Worm (Caenorhabditis elegans) whole organism, young adult: ENCODE results near the gene zig-8.

Experiments
- B0019.2 ChIP-seq: fragments of 200-800 bp; sonication (Bioruptor generic); conservative IDR thresholded peaks from 2 replicates; pipeline ENCODE4 v1.3.6; 2022; ENCODE audit warnings: missing genetic modification reagents, missing genetic modification characterization, missing compliant biosample characterization
- B0336.3 ChIP-seq: fragments of 200-800 bp; sonication (Bioruptor generic); IDR thresholded peaks from 2 replicates; pipeline ENCODE4 v1.3.6; 2022; ENCODE audit warnings: missing genetic modification characterization, missing compliant biosample characterization
- C06A6.2 ChIP-seq: fragments of 200-800 bp; sonication (Bioruptor generic); conservative IDR thresholded peaks from 2 replicates; pipeline ENCODE4 v1.3.6; 2022; ENCODE audit warnings: missing genetic modification characterization, missing compliant biosample characterization
- D2030.7 ChIP-seq: fragments of 200-800 bp; sonication (Bioruptor generic); IDR thresholded peaks from 2 replicates; pipeline ENCODE4 v1.3.6; 2022; ENCODE audit warnings: missing genetic modification reagents, missing genetic modification characterization, missing compliant biosample characterization
- F22D6.2 ChIP-seq: sonication (generic microtip); optimal IDR thresholded peaks from 2 replicates; lab custom pipeline; 2016; ENCODE audit warnings: mild to moderate bottlenecking, missing genetic modification characterization, missing compliant biosample characterization
- F49E8.2 ChIP-seq: sonication (generic microtip); optimal IDR thresholded peaks from 3 replicates; lab custom pipeline; 2017; ENCODE audit warnings: missing genetic modification characterization, mild to moderate bottlenecking, missing compliant biosample characterization, antibody characterized with exemption, moderate library complexity; ENCODE audit not compliant: insufficient read depth
- T07F8.4 ChIP-seq: sonication (generic microtip); optimal IDR thresholded peaks from 2 replicates; lab custom pipeline; 2016; ENCODE audit warnings: mild to moderate bottlenecking, missing genetic modification characterization, moderate library complexity, missing compliant biosample characterization
- T26A5.8 ChIP-seq: sonication (generic microtip); optimal IDR thresholded peaks from 2 replicates; lab custom pipeline; 2016; ENCODE audit warnings: missing genetic modification characterization, missing compliant biosample characterization
- Y53G8AR.9 ChIP-seq: fragments of 200-800 bp; sonication (Bioruptor generic); conservative IDR thresholded peaks from 2 replicates; pipeline ENCODE4 v1.3.6; 2022; ENCODE audit warnings: missing genetic modification reagents, missing genetic modification characterization, missing compliant biosample characterization
- Y56A3A.18 ChIP-seq: fragments of 200-800 bp; sonication (Bioruptor generic); IDR thresholded peaks from 2 replicates; pipeline ENCODE4 v1.3.6; 2022; ENCODE audit warnings: missing genetic modification reagents, missing genetic modification characterization, missing compliant biosample characterization
- Y95B8A.8 ChIP-seq: fragments of 200-800 bp; sonication (Bioruptor generic); IDR thresholded peaks from 2 replicates; pipeline ENCODE4 v1.3.6; 2022; ENCODE audit warnings: missing genetic modification reagents, missing genetic modification characterization, missing compliant biosample characterization
- ZK185.1 ChIP-seq: sonication (generic microtip); optimal IDR thresholded peaks from 2 replicates; lab custom pipeline; 2016; ENCODE audit warnings: mild to moderate bottlenecking, missing genetic modification characterization, missing compliant biosample characterization; ENCODE audit not compliant: poor library complexity, severe bottlenecking
- akir-1 ChIP-seq: fragments of 200-800 bp; sonication (Bioruptor generic); optimal IDR thresholded peaks from 2 replicates; lab custom pipeline; 2018; ENCODE audit warnings: mild to moderate bottlenecking, missing genetic modification characterization, moderate library complexity, missing compliant biosample characterization
- attf-3 ChIP-seq: fragments of 200-800 bp; sonication (Bioruptor generic); conservative IDR thresholded peaks from 2 replicates; pipeline ENCODE4 v1.3.6; 2022; ENCODE audit warnings: missing genetic modification reagents, missing genetic modification characterization, missing compliant biosample characterization
- cebp-1 ChIP-seq, 2 experiments: fragments of 200-800 bp in 1 of 2; sonication (Bioruptor generic) in 1 of 2; sonication (generic microtip) in 1 of 2; IDR thresholded peaks in 1 of 2; optimal IDR thresholded peaks in 1 of 2; 2 replicates each; pipeline versions ENCODE4 v1.3.6 to Lab custom; 2017 to 2022; ENCODE audit warnings: missing compliant biosample characterization in 2 of 2, missing genetic modification characterization in 2 of 2, mild to moderate bottlenecking in 1 of 2, missing genetic modification reagents in 1 of 2, moderate library complexity in 1 of 2
- ceh-27 ChIP-seq: fragments of 200-800 bp; sonication (Bioruptor generic); optimal IDR thresholded peaks from 2 replicates; lab custom pipeline; 2018; ENCODE audit warnings: mild to moderate bottlenecking, missing genetic modification characterization, moderate library complexity, missing compliant biosample characterization
- ceh-79 ChIP-seq: sonication (generic microtip); optimal IDR thresholded peaks from 2 replicates; lab custom pipeline; 2017; ENCODE audit warnings: mild to moderate bottlenecking, missing genetic modification characterization, missing compliant biosample characterization
- efl-1 ChIP-seq: fragments of 150-350 bp; optimal IDR thresholded peaks from 2 replicates; lab custom pipeline; 2014; ENCODE audit warnings: missing biosample characterization, missing genetic modification reagents, missing genetic modification characterization
- egrh-3 ChIP-seq: fragments of 200-800 bp; sonication (Bioruptor generic); IDR thresholded peaks from 2 replicates; pipeline ENCODE4 v1.3.6; 2022; ENCODE audit warnings: missing genetic modification reagents, missing genetic modification characterization, missing compliant biosample characterization
- hmg-1.2 ChIP-seq: fragments of 200-800 bp; sonication (Bioruptor generic); IDR thresholded peaks from 2 replicates; pipeline ENCODE4 v1.3.6; 2022; ENCODE audit warnings: missing genetic modification reagents, missing genetic modification characterization, missing compliant biosample characterization
- hrde-1 ChIP-seq: sonication (generic microtip); optimal IDR thresholded peaks from 2 replicates; lab custom pipeline; 2016; ENCODE audit warnings: missing genetic modification characterization, mild to moderate bottlenecking, missing compliant biosample characterization, moderate library complexity, missing genotype, missing genetic modification reagents, borderline replicate concordance
- hsf-1 ChIP-seq: fragments of 200-800 bp; sonication (Bioruptor generic); IDR thresholded peaks from 2 replicates; pipeline ENCODE4 v1.3.6; 2022; ENCODE audit warnings: missing genetic modification reagents, missing genetic modification characterization, missing compliant biosample characterization
- let-607 ChIP-seq, 2 experiments: fragments of 200-800 bp in 1 of 2; sonication (Bioruptor generic) in 1 of 2; sonication (generic microtip) in 1 of 2; optimal IDR thresholded peaks; 2 replicates each; lab custom pipeline; 2016 to 2018; ENCODE audit warnings: mild to moderate bottlenecking in 2 of 2, missing compliant biosample characterization in 2 of 2, missing genetic modification characterization in 2 of 2, moderate library complexity in 2 of 2, missing genotype in 1 of 2
- lin-40 ChIP-seq: sonication (generic microtip); optimal IDR thresholded peaks from 2 replicates; lab custom pipeline; 2016; ENCODE audit warnings: missing genetic modification characterization, mild to moderate bottlenecking, missing compliant biosample characterization, missing genotype, missing genetic modification reagents
- lsl-1 ChIP-seq: fragments of 200-800 bp; sonication (Bioruptor generic); optimal IDR thresholded peaks from 2 replicates; lab custom pipeline; 2018; ENCODE audit warnings: mild to moderate bottlenecking, missing genetic modification characterization, moderate library complexity, missing compliant biosample characterization
- madf-3 ChIP-seq: fragments of 200-800 bp; sonication (Bioruptor generic); IDR thresholded peaks from 2 replicates; pipeline ENCODE4 v1.3.6; 2022; ENCODE audit warnings: missing genetic modification reagents, missing genetic modification characterization, missing compliant biosample characterization
- nfya-2 ChIP-seq: fragments of 200-800 bp; sonication (Bioruptor generic); IDR thresholded peaks from 2 replicates; pipeline ENCODE4 v1.3.6; 2022; ENCODE audit warnings: missing genetic modification reagents, missing genetic modification characterization, missing compliant biosample characterization
- nhr-80 ChIP-seq: sonication (generic microtip); optimal IDR thresholded peaks from 2 replicates; lab custom pipeline; 2016; ENCODE audit warnings: missing genetic modification characterization, missing compliant biosample characterization
- snpc-4 ChIP-seq, 5 experiments: fragments of 150-350 bp in 1 of 5; sonication (generic microtip) in 4 of 5; optimal IDR thresholded peaks; 2 replicates each; lab custom pipeline; 2014 to 2018; ENCODE audit warnings: missing genetic modification characterization in 5 of 5, missing biosample characterization in 3 of 5, antibody characterized with exemption in 2 of 5, mild to moderate bottlenecking in 2 of 5, missing compliant biosample characterization in 2 of 5, missing genotype in 2 of 5, moderate library complexity in 2 of 5, missing genetic modification reagents in 1 of 5
- somi-1 ChIP-seq: fragments of 200-800 bp; sonication (Bioruptor generic); optimal IDR thresholded peaks from 2 replicates; lab custom pipeline; 2018; ENCODE audit warnings: mild to moderate bottlenecking, missing genetic modification characterization, missing compliant biosample characterization
- ztf-22 ChIP-seq: fragments of 200-800 bp; sonication (Bioruptor generic); optimal IDR thresholded peaks from 2 replicates; lab custom pipeline; 2018; ENCODE audit warnings: mild to moderate bottlenecking, missing genetic modification characterization, moderate library complexity, missing compliant biosample characterization

Gene zig-8

ce11 chrIII:13176876-13177275, 57.3 kb downstream of the zig-8 start:
- no peak for TF ChIP-seq D2030.7 (GFP tag; lab: Robert Waterston, UW)

DNA sequence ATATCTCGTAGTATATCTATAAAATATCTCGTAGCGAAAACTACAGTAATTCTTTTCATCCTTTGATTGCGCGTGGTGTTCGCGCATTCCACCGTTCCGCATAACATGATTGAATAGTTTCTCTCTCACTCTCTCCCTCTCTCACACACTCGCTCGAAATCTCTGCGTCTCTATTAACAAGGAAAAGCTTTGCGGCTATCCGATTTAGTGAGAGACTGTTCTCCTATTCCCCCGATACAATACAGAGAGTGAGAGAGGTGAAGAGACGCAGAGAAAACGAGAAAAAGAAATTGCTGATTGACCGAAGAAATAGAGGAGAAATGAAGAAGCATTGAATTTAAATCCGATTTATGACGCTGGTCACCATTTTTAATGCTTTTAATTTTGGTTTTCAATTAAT, 62.4 kb downstream of the zig-8 start:
- no peak for TF ChIP-seq snpc-4 (GFP tag; optimal IDR thresholded peaks at IDR 0.05; lab: Kevin White, UChicago)
- no peak for TF ChIP-seq snpc-4 (tag; optimal IDR thresholded peaks at IDR 0.05; lab: Kevin White, UChicago)
- no peak for TF ChIP-seq attf-3 (GFP tag; lab: Robert Waterston, UW)
- no peak for TF ChIP-seq ceh-79 (tag; lab: Kevin White, UChicago)
- TF ChIP-seq Y56A3A.18 (GFP tag; lab: Robert Waterston, UW), result no peak
- no peak for TF ChIP-seq akir-1 (GFP tag; lab: Kevin White, UChicago)
- TF ChIP-seq B0019.2, result no peak
- no peak for TF ChIP-seq hsf-1
- no peak for TF ChIP-seq efl-1 (GFP tag; lab: Kevin White, UChicago)
- no peak for TF ChIP-seq ztf-22 (GFP tag; lab: Kevin White, UChicago)
- no peak for TF ChIP-seq madf-3
- TF ChIP-seq hrde-1 (tag; lab: Kevin White, UChicago), result no peak
- TF ChIP-seq nfya-2 (GFP tag; lab: Robert Waterston, UW), result no peak
- peak; percentile 5 for TF ChIP-seq lin-40 (tag; lab: Kevin White, UChicago)
- no peak for TF ChIP-seq let-607 (tag; optimal IDR thresholded peaks at IDR 0.05; lab: Kevin White, UChicago)
- TF ChIP-seq egrh-3 (GFP tag; lab: Robert Waterston, UW), result no peak
- peak; percentile 9 for TF ChIP-seq nhr-80 (tag; lab: Kevin White, UChicago)
- no peak for TF ChIP-seq Y53G8AR.9
- TF ChIP-seq ceh-27 (GFP tag; lab: Kevin White, UChicago), result no peak
- TF ChIP-seq F49E8.2 (tag; lab: Kevin White, UChicago), result no peak
- TF ChIP-seq hmg-1.2 (GFP tag; lab: Robert Waterston, UW), result peak; percentile 70
- TF ChIP-seq T26A5.8, result no peak
- TF ChIP-seq cebp-1 (GFP tag; IDR thresholded peaks at IDR 0.05; lab: Robert Waterston, UW), result no peak
- TF ChIP-seq cebp-1 (tag; optimal IDR thresholded peaks at IDR 0.05; lab: Kevin White, UChicago), result peak; percentile 15
- TF ChIP-seq C06A6.2, result no peak
- no peak for TF ChIP-seq lsl-1 (GFP tag; lab: Kevin White, UChicago)
- TF ChIP-seq Y95B8A.8 (GFP tag; lab: Robert Waterston, UW), result no peak
- TF ChIP-seq B0336.3 (GFP tag; lab: Robert Waterston, UW), result no peak
- TF ChIP-seq somi-1 (GFP tag; lab: Kevin White, UChicago), result no peak
- TF ChIP-seq ZK185.1 (tag; lab: Kevin White, UChicago), result peak; percentile 10
- no peak for TF ChIP-seq F22D6.2 (tag; lab: Kevin White, UChicago)
- no peak for TF ChIP-seq T07F8.4
- TF ChIP-seq, all 124 proteins: peak for 5
